Worm (Caenorhabditis elegans) whole organism, L3 larva: ENCODE data around the gene Y54E2A.8.

Experiments
- ama-1 ChIP-seq: fragments of 150-350 bp; optimal IDR thresholded peaks from 2 replicates; lab custom pipeline; 2018
- ceh-28 ChIP-seq: fragments of 150-350 bp; optimal IDR thresholded peaks from 2 replicates; lab custom pipeline; 2014; ENCODE audit warnings: missing biosample characterization, missing genetic modification reagents, missing genetic modification characterization
- egl-27 ChIP-seq: sonication (generic microtip); optimal IDR thresholded peaks from 4 replicates; lab custom pipeline; 2017; ENCODE audit warnings: missing biosample characterization, missing genetic modification reagents, missing genetic modification characterization
- elt-1 ChIP-seq: fragments of 150-350 bp; optimal IDR thresholded peaks from 2 replicates; lab custom pipeline; 2014; ENCODE audit warnings: missing biosample characterization, missing genetic modification characterization
- hmg-11 ChIP-seq: sonication (generic microtip); optimal IDR thresholded peaks from 2 replicates; lab custom pipeline; 2016; ENCODE audit warnings: missing genetic modification characterization, missing compliant biosample characterization
- lin-15B ChIP-seq: fragments of 150-350 bp; optimal IDR thresholded peaks from 2 replicates; lab custom pipeline; 2014; ENCODE audit warnings: missing biosample characterization, missing genetic modification characterization
- lsy-12 ChIP-seq: sonication (generic microtip); optimal IDR thresholded peaks from 2 replicates; lab custom pipeline; 2016; ENCODE audit warnings: mild to moderate bottlenecking, missing genetic modification characterization, missing compliant biosample characterization
- mdl-1 ChIP-seq: fragments of 150-350 bp; optimal IDR thresholded peaks from 2 replicates; lab custom pipeline; 2014; ENCODE audit warnings: missing biosample characterization, missing genetic modification characterization
- nfya-1 ChIP-seq: sonication (generic microtip); optimal IDR thresholded peaks from 2 replicates; lab custom pipeline; 2017; ENCODE audit warnings: missing genetic modification characterization, mild to moderate bottlenecking, missing compliant biosample characterization, antibody characterized with exemption, moderate library complexity; ENCODE audit not compliant: insufficient read depth
- nhr-23 ChIP-seq: fragments of 150-350 bp; optimal IDR thresholded peaks from 2 replicates; lab custom pipeline; 2014; ENCODE audit warnings: missing biosample characterization, missing genetic modification reagents, missing genetic modification characterization
- nhr-77 ChIP-seq: fragments of 150-350 bp; optimal IDR thresholded peaks from 2 replicates; lab custom pipeline; 2014; ENCODE audit warnings: missing biosample characterization, missing genetic modification characterization
- tbx-2 ChIP-seq: sonication (generic microtip); optimal IDR thresholded peaks from 2 replicates; lab custom pipeline; 2016; ENCODE audit warnings: mild to moderate bottlenecking, missing genetic modification characterization, missing compliant biosample characterization

- TF ChIP-seq lsy-12 (peak; percentile 51), ceh-28 (no peak), lin-15B (tag; lab: Kevin White, UChicago) (peak; percentile 37), mdl-1 (tag; lab: Kevin White, UChicago) (no peak), nhr-23 (tag; lab: Kevin White, UChicago) (no peak), elt-1 (tag; lab: Kevin White, UChicago) (no peak), hmg-11 (peak; percentile 75), nhr-77 (tag; lab: Kevin White, UChicago) (no peak), nfya-1 (tag; lab: Kevin White, UChicago) (peak; percentile 48), ama-1 (lab: Kevin White, UChicago) (peak; percentile 45), egl-27 (tag; lab: Kevin White, UChicago) (no peak), tbx-2 (tag; lab: Kevin White, UChicago) (peak; percentile 46)
Measured at ce11 chrII:14801086-14801531, 23.0 kb downstream of the Y54E2A.8 start.
